Worm (Caenorhabditis elegans): ENCODE measurements around the gene icl-1.

The icl-1 gene

DNA sequence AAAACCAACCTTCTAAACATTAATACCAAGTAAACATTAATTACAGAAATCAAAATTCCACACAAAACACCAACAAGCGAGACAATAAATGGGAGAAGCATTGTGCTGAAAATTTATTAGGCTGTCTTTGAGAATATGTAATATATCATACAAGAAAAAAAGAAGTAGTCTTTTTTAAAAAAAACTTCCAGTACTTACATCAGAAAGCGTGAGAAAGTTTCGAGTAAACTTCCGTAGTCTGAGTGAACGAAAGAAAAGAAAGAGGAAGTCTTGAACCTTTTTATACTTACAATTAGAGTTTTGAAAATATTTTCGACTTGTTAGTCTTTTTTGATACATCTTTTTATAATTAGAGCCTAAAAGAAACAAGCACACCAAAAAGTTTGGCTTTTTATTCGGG, 8.1 kb downstream of the icl-1 start, which contains the start of gene srbc-40:
srbc-40 (minus strand) TSS at position 101 of the 400 bp plus-strand sequence.
- no peak for TF ChIP-seq peb-1 (tag; optimal IDR thresholded peaks at IDR 0.05)
- no peak for TF ChIP-seq ztf-11 (tag; optimal IDR thresholded peaks at IDR 0.05)
- no peak for TF ChIP-seq lin-13 (GFP tag; optimal IDR thresholded peaks at IDR 0.05)
- TF ChIP-seq egl-27 (tag; optimal IDR thresholded peaks at IDR 0.05): no peak
- TF ChIP-seq ztf-1 (GFP tag; conservative IDR thresholded peaks at IDR 0.05): no peak
- TF ChIP-seq alr-1 (tag; optimal IDR thresholded peaks at IDR 0.05): no peak
- no peak for TF ChIP-seq ceh-16 (tag; optimal IDR thresholded peaks at IDR 0.05)
- TF ChIP-seq mdl-1 (tag; optimal IDR thresholded peaks at IDR 0.05): no peak
- TF ChIP-seq nhr-11 (tag; optimal IDR thresholded peaks at IDR 0.05): no peak
- no peak for TF ChIP-seq lsy-2 (tag; optimal IDR thresholded peaks at IDR 0.05)
- no peak for TF ChIP-seq nhr-77 (tag; optimal IDR thresholded peaks at IDR 0.05)
- no peak for TF ChIP-seq unc-55 (GFP tag; optimal IDR thresholded peaks at IDR 0.05)
- TF ChIP-seq skn-1 (tag; optimal IDR thresholded peaks at IDR 0.05): no peak
- no peak for TF ChIP-seq gmeb-1 (tag; optimal IDR thresholded peaks at IDR 0.05)
- no peak for TF ChIP-seq lin-39 (tag; optimal IDR thresholded peaks at IDR 0.05)
- TF ChIP-seq R02D3.7 (tag; optimal IDR thresholded peaks at IDR 0.05): no peak
- no peak for TF ChIP-seq dmd-4 (tag; optimal IDR thresholded peaks at IDR 0.05)
- TF ChIP-seq ZK546.5 (tag; optimal IDR thresholded peaks at IDR 0.05): no peak
- no peak for TF ChIP-seq nhr-129 (tag; optimal IDR thresholded peaks at IDR 0.05)
- TF ChIP-seq C34F6.9 (tag; optimal IDR thresholded peaks at IDR 0.05): no peak

DNA sequence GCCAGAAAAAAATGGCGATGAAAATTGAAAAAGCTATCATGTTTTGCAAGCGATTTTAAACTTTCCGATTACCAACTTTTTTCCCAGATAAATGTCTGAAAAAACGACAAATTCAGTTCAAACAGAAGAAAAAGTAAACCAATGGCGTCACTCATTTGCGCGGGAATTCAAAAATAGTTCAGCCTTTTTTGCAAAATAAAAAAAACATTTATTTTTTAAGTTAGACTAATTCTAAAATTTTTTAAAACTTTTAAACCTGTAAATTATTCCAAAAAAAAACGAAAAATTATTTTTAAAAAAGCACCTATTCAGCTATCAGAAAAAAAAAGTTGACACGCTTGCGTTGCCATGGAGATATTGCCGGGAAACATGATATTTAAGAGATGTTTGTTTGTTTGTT, 14.9 kb downstream of the icl-1 start, which contains the start of gene cyp-33C11:
cyp-33C11 (minus strand) TSS at position 101 of the 400 bp plus-strand sequence.
- no peak for TF ChIP-seq nhr-10 (tag; optimal IDR thresholded peaks at IDR 0.05)
- TF ChIP-seq unc-62 (GFP tag; optimal IDR thresholded peaks at IDR 0.05): no peak
- TF ChIP-seq sma-9 (GFP tag; optimal IDR thresholded peaks at IDR 0.05): no peak
- TF ChIP-seq sma-9 (tag; optimal IDR thresholded peaks at IDR 0.05): no peak
- no peak for TF ChIP-seq ceh-82 (tag; optimal IDR thresholded peaks at IDR 0.05)
- TF ChIP-seq dmd-4 (tag; optimal IDR thresholded peaks at IDR 0.05): no peak
- no peak for TF ChIP-seq fos-1 (tag; optimal IDR thresholded peaks at IDR 0.05)
- TF ChIP-seq elt-1 (tag; optimal IDR thresholded peaks at IDR 0.05): no peak
- no peak for TF ChIP-seq lin-13 (GFP tag; optimal IDR thresholded peaks at IDR 0.05)
- no peak for TF ChIP-seq nhr-237 (tag; optimal IDR thresholded peaks at IDR 0.05)
- no peak for TF ChIP-seq nhr-6 (tag; optimal IDR thresholded peaks at IDR 0.05)

DNA sequence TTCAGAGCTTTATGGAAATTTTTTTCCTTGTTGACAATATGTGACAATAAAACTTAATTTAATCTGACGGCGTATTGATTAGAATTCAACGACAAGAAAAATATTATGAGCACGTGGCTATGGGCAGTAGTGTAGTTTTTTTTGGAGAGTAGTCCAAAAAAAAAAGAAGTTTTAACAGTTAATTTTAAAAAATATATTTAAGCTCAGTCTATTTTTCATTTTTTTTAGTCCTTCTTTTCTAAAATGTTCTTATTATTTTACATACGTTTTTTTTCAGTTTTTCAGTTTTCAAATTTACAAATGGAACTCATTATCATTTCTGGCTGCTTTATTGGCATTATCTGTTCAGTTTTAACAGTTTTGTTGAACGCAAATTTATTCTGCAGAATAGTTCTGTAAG, 19.0 kb downstream of the icl-1 start, which contains the start of gene srbc-39:
srbc-39 (plus strand) TSS at position 301 of the 400 bp plus-strand sequence.
- TF ChIP-seq ztf-4 (tag; optimal IDR thresholded peaks at IDR 0.05) (no peak), mdl-1 (tag; optimal IDR thresholded peaks at IDR 0.05) (no peak), lin-39 (tag; optimal IDR thresholded peaks at IDR 0.05) (no peak), nhr-25 (tag; optimal IDR thresholded peaks at IDR 0.05) (no peak), ceh-16 (tag; optimal IDR thresholded peaks at IDR 0.05) (no peak), ztf-11 (tag; optimal IDR thresholded peaks at IDR 0.05) (no peak), nhr-6 (tag; optimal IDR thresholded peaks at IDR 0.05) (no peak), snpc-4 (tag; optimal IDR thresholded peaks at IDR 0.05) (no peak), gmeb-1 (tag; optimal IDR thresholded peaks at IDR 0.05) (no peak), unc-62 (GFP tag; optimal IDR thresholded peaks at IDR 0.05) (no peak), egl-27 (tag; optimal IDR thresholded peaks at IDR 0.05) (no peak), nhr-77 (tag; optimal IDR thresholded peaks at IDR 0.05) (no peak), R02D3.7 (tag; optimal IDR thresholded peaks at IDR 0.05) (no peak)

DNA sequence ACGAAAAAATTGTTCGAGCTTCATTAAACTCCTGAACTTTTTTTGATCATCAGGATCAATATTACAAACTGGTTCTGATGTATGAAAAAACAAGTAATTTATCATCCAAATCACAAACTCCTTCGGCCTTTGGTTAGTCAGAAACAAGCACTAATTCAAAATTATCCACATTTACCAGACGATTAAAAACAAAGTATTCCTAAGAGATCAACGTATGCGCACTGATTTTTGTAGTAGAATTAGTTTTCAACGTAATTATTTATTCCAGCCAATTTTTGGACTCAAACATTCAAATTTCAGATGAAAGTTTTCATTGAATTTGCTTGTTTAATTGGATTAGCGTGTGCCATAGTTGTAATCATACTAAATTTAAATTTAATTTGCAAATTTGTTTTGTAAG, 20.9 kb downstream of the icl-1 start, which contains the start of gene srbc-38:
srbc-38 (plus strand) TSS at position 301 of the 400 bp plus-strand sequence.
- no peak for TF ChIP-seq sma-3 (GFP tag; optimal IDR thresholded peaks at IDR 0.05)

DNA sequence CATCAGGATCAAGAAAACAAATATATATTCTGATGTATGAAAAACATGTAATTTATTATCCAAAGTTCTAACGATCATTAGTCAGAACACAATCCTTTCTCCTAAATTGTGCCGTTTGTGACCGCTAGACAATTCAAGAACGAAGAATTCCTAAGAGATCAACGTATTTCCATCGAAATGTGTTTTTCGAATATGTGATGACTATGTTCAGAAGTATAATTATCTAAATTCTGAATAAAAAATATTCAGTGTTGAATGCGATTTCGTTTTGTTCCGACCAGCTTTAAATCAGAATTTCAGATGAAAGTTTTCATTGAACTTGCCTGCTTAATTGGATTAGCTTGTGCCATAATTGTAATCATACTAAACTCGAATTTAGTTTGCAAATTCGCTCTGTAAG, 25.5 kb downstream of the icl-1 start, which contains the start of gene srbc-37:
srbc-37 (plus strand) TSS at position 301 of the 400 bp plus-strand sequence.
- TF ChIP-seq elt-3 (tag; optimal IDR thresholded peaks at IDR 0.05): no peak
- no peak for TF ChIP-seq unc-55 (GFP tag; optimal IDR thresholded peaks at IDR 0.05)
- no peak for TF ChIP-seq nhr-237 (tag; optimal IDR thresholded peaks at IDR 0.05)
- TF ChIP-seq elt-1 (tag; optimal IDR thresholded peaks at IDR 0.05): no peak
- no peak for TF ChIP-seq R02D3.7 (tag; optimal IDR thresholded peaks at IDR 0.05)
- no peak for TF ChIP-seq dmd-4 (tag; optimal IDR thresholded peaks at IDR 0.05)
- no peak for TF ChIP-seq fos-1 (tag; optimal IDR thresholded peaks at IDR 0.05)
- TF ChIP-seq nhr-10 (tag; optimal IDR thresholded peaks at IDR 0.05): no peak
- TF ChIP-seq nhr-23 (tag; optimal IDR thresholded peaks at IDR 0.05): no peak
- TF ChIP-seq nhr-6 (tag; optimal IDR thresholded peaks at IDR 0.05): no peak
- TF ChIP-seq mdl-1 (tag; optimal IDR thresholded peaks at IDR 0.05): no peak
- TF ChIP-seq lin-13 (GFP tag; optimal IDR thresholded peaks at IDR 0.05): no peak
- no peak for TF ChIP-seq skn-1 (tag; optimal IDR thresholded peaks at IDR 0.05)
- no peak for TF ChIP-seq ztf-1 (GFP tag; conservative IDR thresholded peaks at IDR 0.05)
